Fruit fly (Drosophila melanogaster) whole organism, embryonic: ENCODE data around the gene CG32388.

Source experiments
- ATbp ChIP-seq: fragments of 200-800 bp; sonication (Bioruptor generic); optimal IDR thresholded peaks from 2 replicates; lab custom pipeline; 2017; ENCODE audit warnings: missing biosample characterization, mild to moderate bottlenecking, missing genetic modification characterization, missing genetic modification reagents
- Ada2b ChIP-seq: fragments of 200-800 bp; sonication (Bioruptor generic); IDR thresholded peaks from 2 replicates; pipeline ENCODE4 v1.3.6; 2022; ENCODE audit warnings: missing biosample characterization, missing genetic modification characterization
- Adf1 ChIP-seq: fragments of 200-800 bp; sonication (Bioruptor generic); IDR thresholded peaks from 2 replicates; pipeline ENCODE4 v1.3.6; 2022; ENCODE audit warnings: missing biosample characterization, missing genetic modification characterization
- CG10147 ChIP-seq: fragments of 200-800 bp; sonication (Bioruptor generic); optimal IDR thresholded peaks from 2 replicates; lab custom pipeline; 2019; ENCODE audit warnings: missing biosample characterization, mild to moderate bottlenecking, missing genetic modification characterization, moderate library complexity
- CG10267 ChIP-seq: fragments of 200-800 bp; sonication (Bioruptor generic); optimal IDR thresholded peaks from 2 replicates; lab custom pipeline; 2018; ENCODE audit warnings: missing biosample characterization, mild to moderate bottlenecking, missing genetic modification characterization, moderate library complexity
- CG10321 ChIP-seq: fragments of 200-800 bp; sonication (Bioruptor generic); IDR thresholded peaks from 2 replicates; pipeline ENCODE4 v1.3.6; 2022; ENCODE audit warnings: missing biosample characterization, missing genetic modification characterization
- CG11504 ChIP-seq: fragments of 200-800 bp; sonication (Bioruptor generic); optimal IDR thresholded peaks from 3 replicates; lab custom pipeline; 2019; ENCODE audit warnings: missing biosample characterization, mild to moderate bottlenecking, missing genetic modification characterization, moderate library complexity
- CG14710 ChIP-seq: fragments of 200-800 bp; sonication (Bioruptor generic); optimal IDR thresholded peaks from 3 replicates; lab custom pipeline; 2019; ENCODE audit warnings: missing biosample characterization, mild to moderate bottlenecking, missing genetic modification characterization, moderate library complexity
- CG17361 ChIP-seq: fragments of 200-800 bp; sonication (Bioruptor generic); IDR thresholded peaks from 3 replicates; pipeline ENCODE4 v1.3.6; 2022; ENCODE audit warnings: missing biosample characterization, missing genetic modification characterization
- CG17829 ChIP-seq: fragments of 200-800 bp; optimal IDR thresholded peaks from 2 replicates; lab custom pipeline; 2019; ENCODE audit warnings: missing biosample characterization, mild to moderate bottlenecking, missing genetic modification characterization, moderate library complexity
- CG18262 ChIP-seq: fragments of 200-800 bp; optimal IDR thresholded peaks from 3 replicates; lab custom pipeline; 2019; ENCODE audit warnings: missing biosample characterization, mild to moderate bottlenecking, missing genetic modification characterization, moderate library complexity
- CG2712 ChIP-seq: fragments of 200-800 bp; optimal IDR thresholded peaks from 3 replicates; lab custom pipeline; 2019; ENCODE audit warnings: missing biosample characterization, mild to moderate bottlenecking, missing genetic modification characterization, moderate library complexity
- CG3065 ChIP-seq: fragments of 200-800 bp; sonication (Bioruptor generic); optimal IDR thresholded peaks from 2 replicates; lab custom pipeline; 2016; ENCODE audit warnings: missing biosample characterization, missing genetic modification characterization
- CG3726 ChIP-seq: fragments of 200-800 bp; sonication (Bioruptor generic); IDR thresholded peaks from 3 replicates; pipeline ENCODE4, ENCODE4 v1.3.6; 2022; ENCODE audit warnings: missing biosample characterization, missing genetic modification characterization
- CG3847 ChIP-seq: fragments of 200-800 bp; sonication (Bioruptor generic); IDR thresholded peaks from 2 replicates; pipeline ENCODE4 v1.3.6; 2022; ENCODE audit warnings: missing biosample characterization, missing genetic modification characterization
- CG42726 ChIP-seq: fragments of 200-800 bp; sonication (Bioruptor generic); IDR thresholded peaks from 2 replicates; pipeline ENCODE4 v1.3.6; 2022; ENCODE audit warnings: missing biosample characterization, missing genetic modification characterization; ENCODE audit not compliant: partially characterized antibody
- CG6765 ChIP-seq: fragments of 200-800 bp; sonication (Bioruptor generic); optimal IDR thresholded peaks from 3 replicates; lab custom pipeline; 2017; ENCODE audit warnings: missing biosample characterization, mild to moderate bottlenecking, missing genetic modification characterization
- CG7987 ChIP-seq: fragments of 200-800 bp; sonication (Bioruptor generic); optimal IDR thresholded peaks from 2 replicates; lab custom pipeline; 2018; ENCODE audit warnings: missing biosample characterization, mild to moderate bottlenecking, missing genetic modification characterization, moderate library complexity
- CG8924 ChIP-seq: fragments of 200-800 bp; optimal IDR thresholded peaks from 3 replicates; lab custom pipeline; 2019; ENCODE audit warnings: missing biosample characterization, mild to moderate bottlenecking, missing genetic modification characterization, moderate library complexity
- CrebB ChIP-seq: fragments of 200-800 bp; sonication (Bioruptor generic); optimal IDR thresholded peaks from 3 replicates; lab custom pipeline; 2018; ENCODE audit warnings: missing biosample characterization, mild to moderate bottlenecking, missing genetic modification characterization
- D19A ChIP-seq: fragments of 200-800 bp; optimal IDR thresholded peaks from 3 replicates; lab custom pipeline; 2019; ENCODE audit warnings: missing biosample characterization, mild to moderate bottlenecking, missing genetic modification characterization, moderate library complexity
- Dip3 ChIP-seq: fragments of 200-800 bp; sonication (Bioruptor generic); optimal IDR thresholded peaks from 3 replicates; lab custom pipeline; 2016; ENCODE audit warnings: missing biosample characterization, missing genetic modification characterization
- Drgx ChIP-seq: fragments of 200-800 bp; sonication (Bioruptor generic); IDR thresholded peaks from 2 replicates; pipeline ENCODE4 v1.3.6; 2022; ENCODE audit warnings: missing biosample characterization, missing genetic modification characterization
- Gsc ChIP-seq: fragments of 200-800 bp; sonication (Bioruptor generic); IDR thresholded peaks from 2 replicates; pipeline ENCODE4 v1.3.6; 2022; ENCODE audit warnings: missing biosample characterization, missing genetic modification characterization
- Hey ChIP-seq: fragments of 200-800 bp; sonication (Bioruptor generic); optimal IDR thresholded peaks from 3 replicates; lab custom pipeline; 2018; ENCODE audit warnings: missing biosample characterization, mild to moderate bottlenecking, missing genetic modification characterization
- Hmr ChIP-seq: fragments of 200-800 bp; sonication (Bioruptor generic); optimal IDR thresholded peaks from 3 replicates; lab custom pipeline; 2017; ENCODE audit warnings: mild to moderate bottlenecking, missing biosample characterization, missing genetic modification reagents, missing genetic modification characterization
- Hr51 ChIP-seq, 2 experiments: fragments of 200-800 bp; sonication (Bioruptor generic); optimal IDR thresholded peaks; 2 replicates in 1 of 2; 3 replicates in 1 of 2; lab custom pipeline; 2016 to 2018; ENCODE audit warnings: missing biosample characterization in 2 of 2, missing genetic modification characterization in 2 of 2, mild to moderate bottlenecking in 1 of 2, moderate library complexity in 1 of 2
- Pdp1 ChIP-seq, 2 experiments: fragments of 200-800 bp; sonication (Bioruptor generic); optimal IDR thresholded peaks; 3 replicates each; lab custom pipeline; 2016; ENCODE audit warnings: missing biosample characterization in 2 of 2, missing genetic modification characterization in 2 of 2, mild to moderate bottlenecking in 1 of 2, moderate library complexity in 1 of 2
- Scr ChIP-seq: fragments of 200-800 bp; sonication (Bioruptor generic); IDR thresholded peaks from 2 replicates; pipeline ENCODE4 v1.3.6; 2022; ENCODE audit warnings: missing biosample characterization, missing genetic modification characterization; ENCODE audit not compliant: partially characterized antibody
- Sin3A ChIP-seq: fragments of >200 bp; optimal IDR thresholded peaks from 2 replicates; lab custom pipeline; 2018
- Sox100B ChIP-seq: fragments of 200-800 bp; sonication (Bioruptor generic); optimal IDR thresholded peaks from 3 replicates; lab custom pipeline; 2018; ENCODE audit warnings: missing biosample characterization, mild to moderate bottlenecking, missing genetic modification characterization
- Sox102F ChIP-seq: fragments of 200-800 bp; sonication (Bioruptor generic); optimal IDR thresholded peaks from 2 replicates; lab custom pipeline; 2018; ENCODE audit warnings: missing biosample characterization, mild to moderate bottlenecking, missing genetic modification characterization, moderate library complexity
- Usf ChIP-seq: fragments of 200-800 bp; sonication (Bioruptor generic); optimal IDR thresholded peaks from 2 replicates; lab custom pipeline; 2017; ENCODE audit warnings: missing genotype, missing biosample characterization, missing genetic modification characterization
- abd-A ChIP-seq: fragments of 200-800 bp; sonication (Bioruptor generic); optimal IDR thresholded peaks from 3 replicates; lab custom pipeline; 2019; ENCODE audit warnings: missing biosample characterization, mild to moderate bottlenecking, missing genetic modification characterization, moderate library complexity
- bab2 ChIP-seq: fragments of 200-800 bp; sonication (Bioruptor generic); optimal IDR thresholded peaks from 2 replicates; lab custom pipeline; 2016; ENCODE audit warnings: missing biosample characterization, missing genetic modification characterization
- bsh ChIP-seq, 2 experiments: fragments of 200-800 bp; sonication (Bioruptor generic); optimal IDR thresholded peaks; 2 replicates each; lab custom pipeline; 2017 to 2018; ENCODE audit warnings: mild to moderate bottlenecking in 2 of 2, missing biosample characterization in 2 of 2, missing genetic modification characterization in 2 of 2, moderate library complexity in 1 of 2
- btn ChIP-seq: fragments of 200-800 bp; sonication (Bioruptor generic); optimal IDR thresholded peaks from 2 replicates; lab custom pipeline; 2016; ENCODE audit warnings: missing biosample characterization, missing genetic modification characterization
- dmrt99B ChIP-seq: fragments of 200-800 bp; sonication (Bioruptor generic); optimal IDR thresholded peaks from 2 replicates; lab custom pipeline; 2018; ENCODE audit warnings: missing biosample characterization, mild to moderate bottlenecking, missing genetic modification characterization, moderate library complexity
- ewg ChIP-seq: fragments of 200-800 bp; sonication (Bioruptor generic); optimal IDR thresholded peaks from 3 replicates; lab custom pipeline; 2017; ENCODE audit warnings: mild to moderate bottlenecking, missing biosample characterization, missing genetic modification reagents, missing genetic modification characterization
- fd102C ChIP-seq: fragments of 200-800 bp; sonication (Bioruptor generic); optimal IDR thresholded peaks from 2 replicates; lab custom pipeline; 2018; ENCODE audit warnings: missing biosample characterization, mild to moderate bottlenecking, missing genetic modification characterization, moderate library complexity
- fd96Cb ChIP-seq: fragments of 200-800 bp; sonication (Bioruptor generic); optimal IDR thresholded peaks from 2 replicates; lab custom pipeline; 2018; ENCODE audit warnings: missing biosample characterization, mild to moderate bottlenecking, missing genetic modification characterization, moderate library complexity
- fu2 ChIP-seq: fragments of 200-800 bp; sonication (Bioruptor generic); optimal IDR thresholded peaks from 2 replicates; lab custom pipeline; 2016; ENCODE audit warnings: missing biosample characterization, missing genetic modification characterization
- grau ChIP-seq: fragments of 200-800 bp; optimal IDR thresholded peaks from 3 replicates; lab custom pipeline; 2019; ENCODE audit warnings: missing biosample characterization, mild to moderate bottlenecking, missing genetic modification characterization, moderate library complexity
- hkb ChIP-seq, 2 experiments: fragments of 200-800 bp in 1 of 2; fragments of >200 bp in 1 of 2; sonication (Bioruptor generic) in 1 of 2; IDR thresholded peaks in 1 of 2; optimal IDR thresholded peaks in 1 of 2; 2 replicates each; pipeline versions ENCODE4 v1.3.6 to Lab custom; 2017 to 2022; ENCODE audit warnings: missing biosample characterization in 1 of 2, missing genetic modification characterization in 1 of 2
- hth ChIP-seq: fragments of >200 bp; optimal IDR thresholded peaks from 2 replicates; lab custom pipeline; 2017; ENCODE audit warnings: inconsistent platforms
- lola ChIP-seq, 3 experiments: fragments of >200 bp in 2 of 3; fragments of 200-800 bp in 1 of 3; sonication (Bioruptor generic) in 1 of 3; optimal IDR thresholded peaks; 2 replicates each; lab custom pipeline; 2017 to 2019; ENCODE audit warnings: missing biosample characterization in 3 of 3, missing genetic modification characterization in 3 of 3, mild to moderate bottlenecking in 1 of 3, moderate library complexity in 1 of 3
- nmo ChIP-seq: fragments of 200-800 bp; sonication (Bioruptor generic); optimal IDR thresholded peaks from 2 replicates; lab custom pipeline; 2018; ENCODE audit warnings: missing biosample characterization, mild to moderate bottlenecking, missing genetic modification characterization, moderate library complexity
- sr ChIP-seq: fragments of 200-800 bp; sonication (Bioruptor generic); IDR thresholded peaks from 3 replicates; pipeline ENCODE4 v1.3.6; 2022; ENCODE audit warnings: missing biosample characterization, missing genetic modification characterization
- sug ChIP-seq: fragments of 200-800 bp; optimal IDR thresholded peaks from 2 replicates; lab custom pipeline; 2019; ENCODE audit warnings: missing biosample characterization, mild to moderate bottlenecking, missing genetic modification characterization, moderate library complexity
- usp ChIP-seq: fragments of >200 bp; optimal IDR thresholded peaks from 2 replicates; lab custom pipeline; 2017; ENCODE audit warnings: missing biosample characterization, missing genetic modification characterization

The CG32388 gene

DNA sequence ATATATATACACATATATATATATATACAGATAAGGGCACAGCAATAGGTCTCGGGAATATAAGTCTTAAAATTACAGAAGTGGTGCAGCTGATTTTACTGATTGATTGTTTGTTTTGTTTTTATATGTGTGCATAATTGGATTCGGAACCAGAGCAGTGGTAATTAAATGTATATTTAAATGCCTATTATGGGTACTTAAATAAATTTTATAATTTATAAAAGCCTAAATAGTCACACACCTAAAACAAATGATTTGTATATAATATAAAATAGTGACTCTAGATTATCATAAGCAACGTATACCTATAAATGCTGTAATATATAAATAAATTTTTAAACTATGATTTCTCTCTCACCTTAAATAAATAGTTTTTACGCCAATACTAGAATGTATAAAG lies 25.0 kb upstream of the CG32388 start:
- TF ChIP-seq CG3726 (GFP tag; lab: Robert Waterston, UW) (no peak), CG18262 (peak; percentile 68), CG2712 (peak; percentile 22), abd-A (tag; lab: Kevin White, UChicago) (no peak), CG10267 (tag; lab: Kevin White, UChicago) (no peak), CG42726 (GFP tag; lab: Robert Waterston, UW) (no peak), Hmr (GFP tag; lab: Kevin White, UChicago) (no peak), bsh (GFP tag; optimal IDR thresholded peaks at IDR 0.05; lab: Kevin White, UChicago) (peak in 1 of 2 experiments; percentile 4), Ada2b (GFP tag; lab: Robert Waterston, UW) (no peak), Hr51 (GFP tag; optimal IDR thresholded peaks at IDR 0.05; lab: Kevin White, UChicago) (peak in 1 of 2 experiments; percentile 21), CG17361 (GFP tag; lab: Robert Waterston, UW) (peak; percentile 77; the same call in 2 of the 3 replicates), D19A (tag; lab: Kevin White, UChicago) (peak; percentile 43), Sox100B (GFP tag; lab: Kevin White, UChicago) (peak; percentile 62), dmrt99B (tag; lab: Kevin White, UChicago) (peak; percentile 54), Dip3 (GFP tag; lab: Kevin White, UChicago) (no peak), Gsc (GFP tag; lab: Robert Waterston, UW) (no peak), lola (GFP tag; optimal IDR thresholded peaks at IDR 0.05; lab: Kevin White, UChicago) (no peak), CG10321 (GFP tag; lab: Robert Waterston, UW) (no peak), fu2 (no peak), Usf (GFP tag; lab: Kevin White, UChicago) (no peak), nmo (GFP tag; lab: Kevin White, UChicago) (peak; percentile 4), bab2 (no peak), CG7987 (GFP tag; lab: Kevin White, UChicago) (no peak), fd96Cb (peak; percentile 26), Sox102F (GFP tag; lab: Kevin White, UChicago) (peak; percentile 30), CG8924 (tag; lab: Kevin White, UChicago) (peak; percentile 22), ATbp (GFP tag; lab: Kevin White, UChicago) (no peak), CG14710 (tag; lab: Kevin White, UChicago) (peak; percentile 19), CG6765 (GFP tag; lab: Kevin White, UChicago) (no peak), sr (GFP tag; lab: Robert Waterston, UW) (no peak), Scr (GFP tag; lab: Robert Waterston, UW) (no peak), usp (GFP tag; lab: Kevin White, UChicago) (no peak), Adf1 (GFP tag; lab: Robert Waterston, UW) (no peak), btn (no peak), CG3847 (GFP tag; lab: Robert Waterston, UW) (no peak), grau (peak; percentile 27), Pdp1 (GFP tag; optimal IDR thresholded peaks at IDR 0.05; lab: Kevin White, UChicago) (no peak), Hey (no peak), fd102C (GFP tag; lab: Kevin White, UChicago) (no peak), CG3065 (GFP tag; lab: Kevin White, UChicago) (no peak), hth (lab: Kevin White, UChicago) (no peak), hkb (optimal IDR thresholded peaks at IDR 0.05; lab: Kevin White, UChicago) (no peak), hkb (GFP tag; IDR thresholded peaks at IDR 0.05; lab: Robert Waterston, UW) (no peak), CG10147 (peak; percentile 24), CG17829 (tag; lab: Kevin White, UChicago) (peak; percentile 3), Drgx (no peak), Sin3A (no peak), ewg (GFP tag; lab: Kevin White, UChicago) (no peak), CrebB (tag; lab: Kevin White, UChicago) (no peak), sug (no peak), CG11504 (tag; lab: Kevin White, UChicago) (peak; percentile 58)
